In the genomic region with DNA sequence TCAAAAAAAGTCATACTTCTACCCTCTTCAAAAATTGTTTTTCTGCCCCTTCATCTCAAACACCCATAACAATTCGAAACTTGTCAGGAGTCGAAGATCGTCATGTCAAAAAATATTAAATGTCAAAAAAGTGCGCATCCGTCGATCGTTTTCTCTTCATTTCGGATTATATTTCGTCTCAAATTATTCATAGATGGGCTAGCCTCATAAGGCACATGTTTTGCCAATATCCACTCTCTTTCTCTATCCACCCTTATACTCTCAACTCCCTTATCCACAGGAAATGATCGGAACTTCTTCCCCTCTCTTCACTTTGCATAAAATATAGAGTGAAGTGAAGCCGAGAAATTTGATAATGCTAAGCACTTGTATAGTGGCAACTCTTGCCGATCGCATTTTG, we compare ENCODE assay signal across 1 worm cellular context.
TF ChIP-seq lines count a peak whose summit lies in the region.

No protein-coding gene starts in this region.

TF ChIP-seq in whole organism, L1 larva, 84 proteins besides CTCF, POLR2A, EP300 and RAD21 (continued from another document):
- TF ChIP-seq swsn-7 (tag; optimal IDR thresholded peaks at IDR 0.05; lab: Kevin White, UChicago) (no peak), ces-1 (GFP tag; optimal IDR thresholded peaks at IDR 0.05; lab: Kevin White, UChicago) (no peak), ceh-88 (GFP tag; IDR thresholded peaks at IDR 0.05; lab: Robert Waterston, UW) (no peak), fos-1 (tag; optimal IDR thresholded peaks at IDR 0.05; lab: Kevin White, UChicago) (no peak), snu-23 (GFP tag; optimal IDR thresholded peaks at IDR 0.05; lab: Kevin White, UChicago) (no peak), fkh-8 (tag; optimal IDR thresholded peaks at IDR 0.05; lab: Kevin White, UChicago) (peak; percentile 1), lin-14 (GFP tag; optimal IDR thresholded peaks at IDR 0.05; lab: Kevin White, UChicago) (peak; percentile 38), hlh-4 (tag; optimal IDR thresholded peaks at IDR 0.05; lab: Kevin White, UChicago) (no peak), lin-15B (tag; optimal IDR thresholded peaks at IDR 0.05; lab: Kevin White, UChicago) (no peak), xbp-1 (tag; optimal IDR thresholded peaks at IDR 0.05; lab: Kevin White, UChicago) (no peak)
TF ChIP-seq in whole organism, L1 larva: peak in this region for 3.
